Worm (Caenorhabditis elegans) whole organism, L2 larva: ENCODE measurements around the gene C50B8.5.
A peak's percentile ranks its signal among the peaks of the same experiment; 100 is the strongest.

Experiments used
- C34F6.9 ChIP-seq: fragments of 150-350 bp; optimal IDR thresholded peaks from 2 replicates; lab custom pipeline; 2014; ENCODE audit warnings: missing biosample characterization, missing genetic modification characterization
- F13H6.1 ChIP-seq: sonication (generic microtip); optimal IDR thresholded peaks from 2 replicates; lab custom pipeline; 2016; ENCODE audit warnings: missing genetic modification characterization, missing compliant biosample characterization
- R02D3.7 ChIP-seq: fragments of 150-350 bp; optimal IDR thresholded peaks from 2 replicates; lab custom pipeline; 2014; ENCODE audit warnings: missing biosample characterization, missing genetic modification characterization
- Y55F3AM.14 ChIP-seq: fragments of 200-800 bp; sonication (Bioruptor generic); optimal IDR thresholded peaks from 2 replicates; lab custom pipeline; 2018; ENCODE audit warnings: mild to moderate bottlenecking, missing genetic modification characterization, missing compliant biosample characterization
- ZK546.5 ChIP-seq: sonication (generic microtip); optimal IDR thresholded peaks from 2 replicates; lab custom pipeline; 2017; ENCODE audit warnings: missing biosample characterization, missing genetic modification characterization
- alr-1 ChIP-seq: fragments of 150-350 bp; optimal IDR thresholded peaks from 2 replicates; lab custom pipeline; 2014; ENCODE audit warnings: missing biosample characterization, missing genetic modification characterization
- aly-2 ChIP-seq: fragments of 150-350 bp; optimal IDR thresholded peaks from 2 replicates; lab custom pipeline; 2014; ENCODE audit warnings: missing biosample characterization, missing genetic modification characterization
- ama-1 ChIP-seq: fragments of 150-350 bp; optimal IDR thresholded peaks from 2 replicates; lab custom pipeline; 2018; ENCODE audit warnings: inconsistent platforms
- blmp-1 ChIP-seq: sonication (generic microtip); optimal IDR thresholded peaks from 2 replicates; lab custom pipeline; 2017; ENCODE audit warnings: missing genetic modification characterization, mild to moderate bottlenecking, missing compliant biosample characterization, antibody characterized with exemption, moderate library complexity; ENCODE audit not compliant: insufficient read depth
- ceh-16 ChIP-seq: fragments of 150-350 bp; optimal IDR thresholded peaks from 2 replicates; lab custom pipeline; 2014; ENCODE audit warnings: missing biosample characterization, missing genetic modification characterization
- ceh-82 ChIP-seq: fragments of 150-350 bp; optimal IDR thresholded peaks from 2 replicates; lab custom pipeline; 2014; ENCODE audit warnings: missing biosample characterization, missing genetic modification characterization
- crh-2 ChIP-seq: sonication (generic microtip); optimal IDR thresholded peaks from 2 replicates; lab custom pipeline; 2017; ENCODE audit warnings: missing biosample characterization, missing genetic modification characterization
- dmd-4 ChIP-seq: sonication (generic microtip); optimal IDR thresholded peaks from 2 replicates; lab custom pipeline; 2017; ENCODE audit warnings: missing biosample characterization, missing genetic modification characterization
- egl-27 ChIP-seq: sonication (generic microtip); optimal IDR thresholded peaks from 3 replicates; lab custom pipeline; 2017; ENCODE audit warnings: missing biosample characterization, missing genetic modification reagents, missing genetic modification characterization
- elt-1 ChIP-seq: fragments of 150-350 bp; optimal IDR thresholded peaks from 2 replicates; lab custom pipeline; 2014; ENCODE audit warnings: missing biosample characterization, missing genetic modification characterization
- elt-3 ChIP-seq: sonication (generic microtip); optimal IDR thresholded peaks from 2 replicates; lab custom pipeline; 2017; ENCODE audit warnings: missing biosample characterization, missing genetic modification characterization
- fos-1 ChIP-seq: fragments of 150-350 bp; optimal IDR thresholded peaks from 2 replicates; lab custom pipeline; 2014; ENCODE audit warnings: missing biosample characterization, missing genetic modification characterization
- gmeb-1 ChIP-seq: fragments of 150-350 bp; optimal IDR thresholded peaks from 2 replicates; lab custom pipeline; 2014; ENCODE audit warnings: missing biosample characterization, missing genetic modification characterization
- lin-11 ChIP-seq: fragments of 150-350 bp; sonication (generic microtip); optimal IDR thresholded peaks from 2 replicates; lab custom pipeline; 2014; ENCODE audit warnings: missing biosample characterization, missing genetic modification characterization, inconsistent platforms, mixed read lengths
- lin-13 ChIP-seq: fragments of 150-350 bp; optimal IDR thresholded peaks from 2 replicates; lab custom pipeline; 2014; ENCODE audit warnings: missing biosample characterization, missing genetic modification reagents, missing genetic modification characterization
- lin-39 ChIP-seq: fragments of 150-350 bp; optimal IDR thresholded peaks from 2 replicates; lab custom pipeline; 2014; ENCODE audit warnings: missing biosample characterization, missing genetic modification reagents, missing genetic modification characterization
- lsy-2 ChIP-seq, 2 experiments: fragments of 150-350 bp in 1 of 2; sonication (generic microtip) in 1 of 2; optimal IDR thresholded peaks; 2 replicates each; lab custom pipeline; 2014 to 2017; ENCODE audit warnings: missing biosample characterization in 2 of 2, missing genetic modification characterization in 2 of 2
- mab-5 ChIP-seq: fragments of 150-350 bp; optimal IDR thresholded peaks from 2 replicates; lab custom pipeline; 2014; ENCODE audit warnings: missing biosample characterization, missing genetic modification characterization
- mbf-1 ChIP-seq: sonication (generic microtip); optimal IDR thresholded peaks from 2 replicates; lab custom pipeline; 2017; ENCODE audit warnings: missing biosample characterization, missing genetic modification characterization
- mdl-1 ChIP-seq, 2 experiments: fragments of 150-350 bp in 1 of 2; sonication (generic microtip) in 1 of 2; optimal IDR thresholded peaks; 2 replicates each; lab custom pipeline; 2017; ENCODE audit warnings: missing biosample characterization in 2 of 2, missing genetic modification characterization in 2 of 2
- nhr-10 ChIP-seq: sonication (generic microtip); optimal IDR thresholded peaks from 2 replicates; lab custom pipeline; 2017; ENCODE audit warnings: missing biosample characterization, missing genetic modification characterization
- nhr-11 ChIP-seq: fragments of 150-350 bp; optimal IDR thresholded peaks from 2 replicates; lab custom pipeline; 2014; ENCODE audit warnings: missing biosample characterization, missing genetic modification characterization
- nhr-12 ChIP-seq: fragments of 150-350 bp; optimal IDR thresholded peaks from 2 replicates; lab custom pipeline; 2014; ENCODE audit warnings: missing biosample characterization, missing genetic modification characterization
- nhr-129 ChIP-seq: fragments of 150-350 bp; optimal IDR thresholded peaks from 2 replicates; lab custom pipeline; 2014; ENCODE audit warnings: missing biosample characterization, missing genetic modification characterization
- nhr-21 ChIP-seq: fragments of 150-350 bp; optimal IDR thresholded peaks from 2 replicates; lab custom pipeline; 2014; ENCODE audit warnings: missing biosample characterization, missing genetic modification characterization
- nhr-23 ChIP-seq: fragments of 150-350 bp; optimal IDR thresholded peaks from 2 replicates; lab custom pipeline; 2014; ENCODE audit warnings: missing biosample characterization, missing genetic modification reagents, missing genetic modification characterization
- nhr-237 ChIP-seq: fragments of 150-350 bp; optimal IDR thresholded peaks from 2 replicates; lab custom pipeline; 2014; ENCODE audit warnings: missing biosample characterization, missing genetic modification characterization
- nhr-25 ChIP-seq: fragments of 150-350 bp; sonication (generic microtip); optimal IDR thresholded peaks from 3 replicates; lab custom pipeline; 2014; ENCODE audit warnings: missing biosample characterization, missing genetic modification characterization
- nhr-6 ChIP-seq: fragments of 150-350 bp; optimal IDR thresholded peaks from 2 replicates; lab custom pipeline; 2014; ENCODE audit warnings: missing biosample characterization, missing genetic modification characterization
- nhr-77 ChIP-seq: fragments of 150-350 bp; optimal IDR thresholded peaks from 2 replicates; lab custom pipeline; 2014; ENCODE audit warnings: missing biosample characterization, missing genetic modification characterization
- peb-1 ChIP-seq: fragments of 150-350 bp; optimal IDR thresholded peaks from 2 replicates; lab custom pipeline; 2014; ENCODE audit warnings: missing biosample characterization, missing genetic modification characterization
- sem-4 ChIP-seq: fragments of 150-350 bp; optimal IDR thresholded peaks from 2 replicates; lab custom pipeline; 2014; ENCODE audit warnings: missing biosample characterization, missing genetic modification reagents, missing genetic modification characterization
- skn-1 ChIP-seq: sonication (generic microtip); optimal IDR thresholded peaks from 2 replicates; lab custom pipeline; 2017; ENCODE audit warnings: missing biosample characterization, missing genetic modification characterization
- sma-3 ChIP-seq: sonication (generic microtip); optimal IDR thresholded peaks from 2 replicates; lab custom pipeline; 2016; ENCODE audit warnings: missing genetic modification reagents, missing genetic modification characterization, missing compliant biosample characterization
- sma-9 ChIP-seq, 2 experiments: fragments of 150-350 bp in 1 of 2; sonication (generic microtip) in 1 of 2; optimal IDR thresholded peaks; 2 replicates each; lab custom pipeline; 2014 to 2016; ENCODE audit warnings: missing genetic modification characterization in 2 of 2, mild to moderate bottlenecking in 1 of 2, missing biosample characterization in 1 of 2, missing compliant biosample characterization in 1 of 2, missing genetic modification reagents in 1 of 2, moderate library complexity in 1 of 2
- snpc-4 ChIP-seq: fragments of 150-350 bp; optimal IDR thresholded peaks from 2 replicates; lab custom pipeline; 2014; ENCODE audit warnings: missing biosample characterization, missing genetic modification characterization
- unc-39 ChIP-seq: fragments of 150-350 bp; optimal IDR thresholded peaks from 2 replicates; lab custom pipeline; 2014; ENCODE audit warnings: missing biosample characterization, missing genetic modification characterization
- unc-55 ChIP-seq: fragments of 150-350 bp; sonication (generic microtip); optimal IDR thresholded peaks from 3 replicates; lab custom pipeline; 2014; ENCODE audit warnings: missing biosample characterization, missing genetic modification reagents, missing genetic modification characterization
- unc-62 ChIP-seq: fragments of 150-350 bp; optimal IDR thresholded peaks from 2 replicates; lab custom pipeline; 2014; ENCODE audit warnings: missing biosample characterization, missing genetic modification reagents, missing genetic modification characterization
- zag-1 ChIP-seq: fragments of 150-350 bp; optimal IDR thresholded peaks from 2 replicates; lab custom pipeline; 2014; ENCODE audit warnings: missing biosample characterization, missing genetic modification characterization
- ztf-1 ChIP-seq: fragments of 200-800 bp; sonication (Bioruptor generic); conservative IDR thresholded peaks from 2 replicates; pipeline ENCODE4 v1.3.6; 2022; ENCODE audit warnings: missing genetic modification characterization, missing compliant biosample characterization
- ztf-11 ChIP-seq: sonication (generic microtip); optimal IDR thresholded peaks from 2 replicates; lab custom pipeline; 2017; ENCODE audit warnings: missing biosample characterization, missing genetic modification characterization
- ztf-4 ChIP-seq: fragments of 150-350 bp; optimal IDR thresholded peaks from 2 replicates; lab custom pipeline; 2014; ENCODE audit warnings: missing biosample characterization, missing genetic modification characterization

C50B8.5 gene

DNA sequence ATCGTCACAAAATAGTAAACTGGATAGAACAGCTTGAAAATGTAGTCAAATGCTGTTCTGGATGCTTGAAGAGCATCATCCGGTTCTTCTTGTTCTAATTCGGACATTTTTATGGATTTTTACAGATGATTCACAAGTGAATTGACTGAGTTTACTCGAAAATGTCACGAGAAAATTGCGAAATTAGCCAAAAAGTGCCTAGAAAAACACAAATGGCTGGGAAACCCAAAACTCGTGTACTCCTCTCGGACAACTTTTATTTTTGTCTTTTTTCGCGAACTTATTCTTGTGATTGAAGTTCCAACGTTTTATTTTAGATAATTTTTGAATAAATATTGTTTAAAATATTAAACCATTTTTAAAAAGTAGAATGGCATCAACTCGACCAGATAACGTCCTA lies 29.2 kb upstream of the C50B8.5 start, which contains the start of the genes C56A3.4 and C56A3.5 (continued):
- TF ChIP-seq lin-39, result no peak

DNA sequence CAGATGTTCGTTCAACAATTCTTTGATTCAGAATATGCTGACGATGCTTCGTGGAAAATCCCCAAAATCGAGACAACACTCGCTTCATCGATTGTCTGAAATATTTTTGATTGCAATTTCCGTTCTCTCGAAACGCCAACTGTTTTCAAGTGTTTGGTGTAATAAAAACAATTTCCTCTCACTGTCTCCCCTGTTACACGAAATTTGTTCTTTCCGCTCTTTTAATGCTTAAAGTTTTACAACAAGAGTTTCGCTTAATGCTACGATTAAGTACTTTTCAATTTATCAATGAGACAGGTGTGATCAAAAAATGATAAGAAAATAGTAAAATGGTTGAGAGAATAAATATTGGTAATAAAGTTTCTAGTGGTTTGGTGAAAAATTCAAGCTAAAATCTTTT lies 24.5 kb upstream of the C50B8.5 start, which contains the start of gene C56A3.6:
Gene C56A3.6 (minus strand): TSS at position 101 of the 400 bp plus-strand sequence.
- TF ChIP-seq ztf-1 (GFP tag; lab: Robert Waterston, UW) (no peak), snpc-4 (no peak), nhr-23 (tag; lab: Kevin White, UChicago) (no peak), elt-3 (tag; lab: Kevin White, UChicago) (no peak)

DNA sequence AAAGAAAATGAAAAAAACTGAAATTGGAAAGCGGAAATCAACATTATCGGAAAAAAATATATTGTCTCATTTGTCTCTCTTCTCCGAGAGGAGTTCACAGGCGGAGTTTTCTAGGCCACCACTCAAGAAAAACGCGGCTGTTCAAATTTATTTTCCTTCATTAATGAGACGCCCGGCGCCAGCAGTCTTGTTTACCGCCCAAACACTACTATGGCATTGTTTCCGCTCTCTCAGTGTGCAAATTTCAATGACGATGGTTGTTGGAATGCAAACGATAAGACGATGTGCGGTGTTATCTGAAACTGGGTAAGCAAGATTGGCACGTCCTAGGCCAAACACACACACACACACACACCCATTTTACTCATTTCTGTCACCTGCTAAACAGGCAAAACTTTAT lies 24.0 kb upstream of the C50B8.5 start, which contains the start of gene cav-2:
Gene cav-2 (plus strand): TSS at position 359 of the 400 bp plus-strand sequence.
- TF ChIP-seq sem-4 (peak; percentile 59), zag-1 (tag; lab: Kevin White, UChicago) (no peak), nhr-11 (tag; lab: Kevin White, UChicago) (no peak), nhr-25 (tag; lab: Kevin White, UChicago) (peak; percentile 72), nhr-10 (tag; lab: Kevin White, UChicago) (no peak), dmd-4 (tag; lab: Kevin White, UChicago) (no peak), ceh-82 (no peak), mab-5 (tag; lab: Kevin White, UChicago) (peak; percentile 73), F13H6.1 (peak; percentile 81), nhr-237 (tag; lab: Kevin White, UChicago) (no peak), nhr-77 (tag; lab: Kevin White, UChicago) (no peak), unc-62 (no peak), lin-11 (tag; lab: Kevin White, UChicago) (peak; percentile 34), alr-1 (no peak), egl-27 (peak; percentile 36), lin-39 (no peak), unc-55 (GFP tag; lab: Kevin White, UChicago) (peak; percentile 92), nhr-129 (tag; lab: Kevin White, UChicago) (peak; percentile 48), gmeb-1 (tag; lab: Kevin White, UChicago) (peak; percentile 96), ceh-16 (tag; lab: Kevin White, UChicago) (no peak), blmp-1 (no peak), elt-1 (tag; lab: Kevin White, UChicago) (no peak), lin-13 (GFP tag; lab: Kevin White, UChicago) (peak; percentile 64), lsy-2 (tag; optimal IDR thresholded peaks at IDR 0.05; lab: Kevin White, UChicago) (peak; percentile 58 to 83), mdl-1 (tag; optimal IDR thresholded peaks at IDR 0.05; lab: Kevin White, UChicago) (peak in 1 of 2 experiments; percentile 13), fos-1 (peak; percentile 87), ztf-11 (tag; lab: Kevin White, UChicago) (no peak), crh-2 (tag; lab: Kevin White, UChicago) (peak; percentile 84), ama-1 (no peak), mbf-1 (tag; lab: Kevin White, UChicago) (no peak), skn-1 (tag; lab: Kevin White, UChicago) (no peak), sma-3 (GFP tag; lab: Kevin White, UChicago) (peak; percentile 83), nhr-6 (tag; lab: Kevin White, UChicago) (no peak), peb-1 (tag; lab: Kevin White, UChicago) (no peak), nhr-23 (tag; lab: Kevin White, UChicago) (no peak), snpc-4 (peak; percentile 62), elt-3 (tag; lab: Kevin White, UChicago) (no peak), Y55F3AM.14 (GFP tag; lab: Kevin White, UChicago) (no peak), sma-9 (GFP tag; optimal IDR thresholded peaks at IDR 0.05; lab: Kevin White, UChicago) (peak; percentile 85), sma-9 (tag; optimal IDR thresholded peaks at IDR 0.05; lab: Kevin White, UChicago) (no peak), ztf-1 (GFP tag; lab: Robert Waterston, UW) (no peak), ztf-4 (tag; lab: Kevin White, UChicago) (no peak), nhr-12 (no peak), aly-2 (tag; lab: Kevin White, UChicago) (no peak), C34F6.9 (tag; lab: Kevin White, UChicago) (peak; percentile 82), R02D3.7 (no peak), ZK546.5 (tag; lab: Kevin White, UChicago) (no peak), unc-39 (no peak), nhr-21 (tag; lab: Kevin White, UChicago) (peak; percentile 58)
